Fruit fly (Drosophila melanogaster): ENCODE measurements around the gene Jon65Aiv.

The Jon65Aiv gene

DNA sequence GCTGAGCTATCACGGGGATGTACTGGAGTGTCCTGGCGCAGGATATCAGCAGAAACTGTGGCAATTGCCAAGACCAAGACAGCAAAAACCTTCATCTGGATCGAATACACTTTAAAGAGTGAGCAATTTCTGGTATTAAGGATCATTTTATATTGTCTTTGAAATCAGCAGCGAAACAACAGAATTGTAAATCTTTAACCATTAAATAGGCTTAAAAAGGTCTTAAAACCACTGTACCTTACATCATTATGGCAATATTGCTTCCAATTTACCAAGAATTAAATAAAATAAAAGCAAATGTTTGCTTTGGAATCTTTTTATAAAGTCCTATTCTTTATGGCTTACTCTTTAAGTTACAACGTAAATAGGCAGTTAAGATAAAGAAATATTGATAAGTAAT is 4.4 kb upstream of the Jon65Aiv start, which contains the start of gene CG10477 (continued):
- TF ChIP-seq CG6765 (GFP tag; optimal IDR thresholded peaks at IDR 0.05) (no peak), Sry-β (GFP tag; optimal IDR thresholded peaks at IDR 0.05) (no peak), Vsx1 (GFP tag; optimal IDR thresholded peaks at IDR 0.05) (no peak)

DNA sequence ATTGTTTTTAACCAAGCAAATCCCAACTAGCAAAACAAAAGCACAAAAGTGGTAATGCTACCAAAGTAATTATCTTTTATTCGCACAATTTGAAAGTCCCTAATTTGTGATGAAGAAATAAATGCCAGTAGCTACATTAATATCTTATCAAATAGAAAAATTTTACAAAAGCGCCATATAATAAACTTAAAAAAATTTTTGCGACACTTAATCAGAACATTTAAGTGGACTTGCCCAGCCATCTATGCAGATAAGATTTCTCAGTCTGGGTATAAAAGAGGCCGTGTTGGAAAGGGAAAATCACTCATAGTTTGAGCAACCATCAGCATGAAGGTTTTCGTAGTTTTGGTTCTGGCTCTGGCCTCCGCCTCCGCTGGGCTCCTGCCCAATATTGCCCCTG is 4.0 kb upstream of the Jon65Aiv start, which contains the start of gene yip7:
TSS of gene yip7 (plus strand) at position 301 of the 400 bp plus-strand sequence.
- TF ChIP-seq seq (GFP tag; IDR thresholded peaks at IDR 0.05) (no peak), Xbp1 (GFP tag; optimal IDR thresholded peaks at IDR 0.05) (no peak), Dek (tag; optimal IDR thresholded peaks at IDR 0.05) (no peak), CG12744 (GFP tag; optimal IDR thresholded peaks at IDR 0.05) (no peak), CG12104 (GFP tag; optimal IDR thresholded peaks at IDR 0.05) (no peak), CG10147 (GFP tag; optimal IDR thresholded peaks at IDR 0.05) (no peak), exex (tag; optimal IDR thresholded peaks at IDR 0.05) (peak; percentile 41), ato (GFP tag; IDR thresholded peaks at IDR 0.05; ENCODE audit: partially characterized antibody) (no peak)

DNA sequence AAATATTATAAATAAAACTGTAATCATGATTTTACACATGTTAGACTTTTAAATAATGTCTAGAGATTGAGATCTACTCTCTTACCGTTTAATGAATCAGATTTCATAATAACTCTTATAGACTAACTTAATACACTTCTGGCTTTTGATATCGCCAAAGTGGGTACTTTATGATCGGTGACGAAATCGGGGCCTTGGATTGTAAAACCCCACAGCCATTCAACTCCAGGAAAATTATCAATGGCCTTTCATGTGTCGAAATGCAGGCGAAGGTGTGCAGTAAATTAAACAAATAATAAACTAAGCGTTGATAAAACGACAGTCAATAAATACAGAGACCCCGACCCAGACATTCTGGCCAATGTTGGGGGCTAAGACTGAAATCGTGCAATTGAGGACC is 2.8 kb upstream of the Jon65Aiv start:
- TF ChIP-seq D19A (tag; optimal IDR thresholded peaks at IDR 0.05) (peak; percentile 30), sug (tag; optimal IDR thresholded peaks at IDR 0.05) (peak; percentile 26), sr (GFP tag; IDR thresholded peaks at IDR 0.05) (no peak)

DNA sequence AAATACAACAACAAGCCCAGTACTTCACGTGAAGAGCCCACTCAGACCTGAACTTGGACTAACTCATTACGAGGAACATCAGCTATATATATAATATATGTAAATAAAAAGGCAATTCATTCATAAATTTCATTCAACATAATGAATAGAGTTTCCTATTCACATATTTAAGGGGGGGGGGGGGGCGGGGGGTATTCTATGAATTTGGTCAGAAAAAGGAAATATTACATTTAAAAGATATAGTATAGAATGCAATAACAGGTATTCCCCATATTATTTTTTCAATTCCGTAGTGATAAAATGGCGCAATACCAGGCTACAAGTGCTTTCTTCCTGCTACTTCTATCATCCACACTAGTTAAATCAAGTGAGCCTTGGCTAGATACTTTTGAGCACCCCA is 2.1 kb upstream of the Jon65Aiv start, which contains the start of gene CG6462:
TSS of gene CG6462 (plus strand) at position 301 of the 400 bp plus-strand sequence.
- TF ChIP-seq nmo (GFP tag; optimal IDR thresholded peaks at IDR 0.05), result no peak
- TF ChIP-seq sens (GFP tag), result peak; percentile 23

DNA sequence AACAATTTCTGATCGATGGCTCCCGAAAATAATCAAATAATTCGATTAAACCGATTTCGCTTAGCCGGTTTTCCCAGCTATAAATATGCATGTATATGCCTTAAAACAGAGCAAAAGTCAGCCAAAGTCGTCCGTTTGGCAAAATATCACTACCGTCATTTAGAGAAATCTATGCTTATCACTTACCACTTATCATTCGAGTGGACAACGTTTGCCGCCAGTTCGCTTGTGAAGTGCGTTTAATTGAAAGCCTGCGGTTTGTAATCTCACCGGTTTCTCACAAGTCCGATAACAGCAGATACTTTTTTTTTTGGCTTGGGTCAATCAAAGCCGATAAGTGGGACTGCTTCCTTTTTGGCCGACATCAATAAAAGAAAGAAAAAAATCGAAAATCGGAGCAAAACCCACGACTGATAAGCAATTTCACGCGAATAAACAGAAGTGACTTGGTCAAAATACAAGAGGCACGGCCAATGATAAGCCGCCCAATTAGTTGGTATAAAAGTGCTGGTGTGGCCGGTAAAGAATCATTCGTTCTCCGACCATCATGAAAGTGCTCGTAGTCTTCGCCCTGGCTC is 11.4 kb downstream of the Jon65Aiv start, which contains the start of gene Jon65Aiii:
TSS of gene Jon65Aiii (plus strand) at position 528 of the 578 bp plus-strand sequence.
- TF ChIP-seq CG34376 (GFP tag; optimal IDR thresholded peaks at IDR 0.05) (peak; percentile 71), GATAe (GFP tag; conservative IDR thresholded peaks at IDR 0.05) (peak; percentile 37; the same call in 1 of the 2 replicates), grn (GFP tag; optimal IDR thresholded peaks at IDR 0.05) (peak; percentile 83), gro (GFP tag; optimal IDR thresholded peaks at IDR 0.05) (peak; percentile 76), CG18599 (GFP tag; optimal IDR thresholded peaks at IDR 0.05) (peak; percentile 45), cwo (GFP tag; optimal IDR thresholded peaks at IDR 0.05) (peak; percentile 15), NFAT (GFP tag; IDR thresholded peaks at IDR 0.05) (no peak), pum (GFP tag; optimal IDR thresholded peaks at IDR 0.05) (no peak), CG11695 (GFP tag; IDR thresholded peaks at IDR 0.05) (no peak), sd (tag; optimal IDR thresholded peaks at IDR 0.05) (peak; percentile 18), mirr (GFP tag; optimal IDR thresholded peaks at IDR 0.05) (peak; percentile 88), sug (tag; optimal IDR thresholded peaks at IDR 0.05) (peak; percentile 70), CG6683 (GFP tag; optimal IDR thresholded peaks at IDR 0.05) (no peak), dm (GFP tag; optimal IDR thresholded peaks at IDR 0.05) (no peak), Awh (GFP tag; IDR thresholded peaks at IDR 0.05) (no peak), Hey (tag; optimal IDR thresholded peaks at IDR 0.05) (peak; percentile 99), CG4854 (GFP tag; optimal IDR thresholded peaks at IDR 0.05) (no peak), CG17802 (tag; optimal IDR thresholded peaks at IDR 0.05) (no peak), lab (GFP tag; optimal IDR thresholded peaks at IDR 0.05) (peak; percentile 1), Vsx1 (GFP tag; optimal IDR thresholded peaks at IDR 0.05) (no peak), pnt (GFP tag; optimal IDR thresholded peaks at IDR 0.05) (no peak), CG7786 (GFP tag; optimal IDR thresholded peaks at IDR 0.05) (no peak), run (tag; optimal IDR thresholded peaks at IDR 0.05) (peak; percentile 82), exex (tag; optimal IDR thresholded peaks at IDR 0.05) (peak; percentile 99), HmgZ (tag; optimal IDR thresholded peaks at IDR 0.05) (peak; percentile 6), CG13287 (GFP tag; IDR thresholded peaks at IDR 0.05; ENCODE audit: partially characterized antibody) (no peak), CG18764 (GFP tag; optimal IDR thresholded peaks at IDR 0.05) (no peak)
